Fruit fly (Drosophila melanogaster): ENCODE measurements around the gene CG13039.
A peak's percentile ranks its signal among the peaks of the same experiment; 100 is the strongest.

The CG13039 gene

DNA sequence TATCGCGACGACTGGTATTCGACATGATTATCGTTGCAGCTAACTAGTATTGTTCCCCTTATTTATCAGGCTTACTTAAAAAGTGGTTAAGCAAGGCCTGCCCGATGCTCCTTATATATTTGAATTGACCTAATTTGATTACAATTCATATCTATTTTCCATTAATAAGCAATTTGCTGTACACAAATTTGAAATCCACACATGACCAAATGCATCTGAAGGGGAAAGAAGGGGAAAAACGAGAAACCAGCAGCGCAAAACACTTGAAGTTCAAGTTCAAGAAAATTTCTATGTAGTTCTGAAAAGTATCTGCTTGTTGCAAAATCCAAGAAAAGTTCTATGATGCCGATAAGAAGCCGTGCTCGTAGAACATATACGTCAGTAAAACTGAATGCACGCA, at the start of gene CG13039, which contains the start of gene CG13040:
Gene CG13039, minus strand, starts transcription at position 106 of the 400 bp plus-strand sequence.
Gene CG13040, minus strand, starts transcription at position 101 of the 400 bp plus-strand sequence.
- no peak for TF ChIP-seq CG6276 (GFP tag; optimal IDR thresholded peaks at IDR 0.05)
- no peak for TF ChIP-seq fd85E (GFP tag; optimal IDR thresholded peaks at IDR 0.05)
- no peak for TF ChIP-seq CG15336 (GFP tag; IDR thresholded peaks at IDR 0.05)
- TF ChIP-seq Hr4 (GFP tag; optimal IDR thresholded peaks at IDR 0.05): no peak
- TF ChIP-seq achi (GFP tag; optimal IDR thresholded peaks at IDR 0.05): no peak
- TF ChIP-seq Eip78C (GFP tag): no peak
- no peak for TF ChIP-seq CG9139 (GFP tag; optimal IDR thresholded peaks at IDR 0.05)
- no peak for TF ChIP-seq esn (GFP tag; optimal IDR thresholded peaks at IDR 0.05)
- TF ChIP-seq CG16779 (tag; optimal IDR thresholded peaks at IDR 0.05): no peak
- no peak for TF ChIP-seq lz (GFP tag; optimal IDR thresholded peaks at IDR 0.05)
- TF ChIP-seq CG34406 (GFP tag; optimal IDR thresholded peaks at IDR 0.05): no peak
- TF ChIP-seq CG6163 (GFP tag; IDR thresholded peaks at IDR 0.05): no peak

DNA sequence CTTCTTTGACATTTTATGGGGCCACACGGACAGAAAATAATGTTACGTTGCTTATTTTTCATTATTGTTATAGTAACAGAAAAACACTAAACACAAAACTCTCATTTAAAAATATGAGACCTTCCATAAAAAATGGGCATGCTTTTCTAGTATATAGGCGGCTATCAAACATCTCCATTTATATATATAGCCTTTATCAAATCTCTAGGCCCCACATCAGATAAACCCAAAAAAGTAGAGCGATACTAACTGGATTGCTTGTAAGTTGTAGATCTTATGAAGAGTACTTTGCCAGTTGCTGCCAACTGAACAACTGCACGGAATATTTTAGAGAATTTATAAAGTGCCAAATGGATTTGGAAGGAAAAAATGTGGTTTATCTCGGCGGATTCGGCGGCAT, 43.0 kb upstream of the CG13039 start, which contains the start of gene CG18814:
Gene CG18814, plus strand, starts transcription at position 301 of the 400 bp plus-strand sequence.
- TF ChIP-seq Sox15 (GFP tag; optimal IDR thresholded peaks at IDR 0.05) (no peak), CG32006 (GFP tag; optimal IDR thresholded peaks at IDR 0.05) (no peak), Eip75B (GFP tag; optimal IDR thresholded peaks at IDR 0.05) (no peak), Eip93F (GFP tag; optimal IDR thresholded peaks at IDR 0.05) (no peak), Hr39 (GFP tag; optimal IDR thresholded peaks at IDR 0.05) (no peak), Blimp-1 (GFP tag; optimal IDR thresholded peaks at IDR 0.05) (no peak), Met (GFP tag; optimal IDR thresholded peaks at IDR 0.05) (no peak), Hr4 (GFP tag; optimal IDR thresholded peaks at IDR 0.05) (no peak), cyc (GFP tag; optimal IDR thresholded peaks at IDR 0.05) (no peak), Smox (GFP tag; optimal IDR thresholded peaks at IDR 0.05) (no peak)

DNA sequence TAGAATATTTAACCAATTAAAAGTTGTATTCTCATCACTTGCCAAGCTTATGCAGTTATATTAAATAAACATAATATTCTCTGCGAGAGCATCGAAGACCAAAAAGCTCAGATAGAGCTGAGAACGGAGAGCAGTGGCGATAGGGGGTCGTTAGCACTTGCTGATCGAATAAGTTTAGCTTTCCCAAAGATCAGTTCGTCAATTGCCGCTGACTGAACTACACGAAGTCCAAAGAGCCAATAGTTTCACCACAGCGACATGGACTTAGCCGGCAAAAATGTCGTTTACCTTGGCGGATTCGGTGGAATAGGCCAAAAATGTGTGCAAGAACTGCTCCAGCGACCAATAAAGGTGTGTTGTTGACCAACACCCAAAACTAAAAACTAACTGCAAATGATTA, 41.6 kb upstream of the CG13039 start, which contains the start of gene CG4842:
Gene CG4842, plus strand, starts transcription at position 191 of the 400 bp plus-strand sequence.
- TF ChIP-seq CG4318 (GFP tag; optimal IDR thresholded peaks at IDR 0.05) (no peak), svp (GFP tag) (peak; percentile 70), OdsH (GFP tag; optimal IDR thresholded peaks at IDR 0.05) (no peak), Sox14 (GFP tag; optimal IDR thresholded peaks at IDR 0.05) (no peak), lz (GFP tag; optimal IDR thresholded peaks at IDR 0.05) (no peak), Ets96B (tag; optimal IDR thresholded peaks at IDR 0.05) (no peak)

DNA sequence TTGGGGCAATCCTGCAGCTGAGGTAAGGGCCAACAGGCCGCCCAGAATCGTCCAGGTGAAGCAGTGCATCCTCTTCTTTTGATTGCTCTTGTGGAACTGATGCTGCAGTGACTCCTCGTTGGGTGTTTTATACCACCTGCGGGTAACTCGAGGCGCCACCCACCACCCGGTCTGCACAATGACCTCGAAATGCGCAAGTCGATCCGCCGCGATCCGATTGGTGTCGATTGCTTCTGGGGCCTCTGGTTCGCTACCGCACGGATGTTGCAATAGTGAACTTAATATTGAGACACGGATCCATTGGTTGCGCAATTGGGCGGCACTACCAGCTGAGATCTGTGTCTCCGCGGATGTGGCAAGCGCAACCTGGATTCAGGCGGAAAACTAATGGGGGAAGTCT, 40.7 kb upstream of the CG13039 start, which contains the start of gene Cpr72Ec:
Gene Cpr72Ec, minus strand, starts transcription at position 101 of the 400 bp plus-strand sequence.
- TF ChIP-seq CG3919 (GFP tag; optimal IDR thresholded peaks at IDR 0.05): no peak
- no peak for TF ChIP-seq dac (GFP tag; optimal IDR thresholded peaks at IDR 0.05)
- no peak for TF ChIP-seq Sox102F (GFP tag; optimal IDR thresholded peaks at IDR 0.05)
- TF ChIP-seq cyc (GFP tag; optimal IDR thresholded peaks at IDR 0.05): no peak
- no peak for TF ChIP-seq CG8632 (GFP tag; optimal IDR thresholded peaks at IDR 0.05)
- no peak for TF ChIP-seq Ets21C (GFP tag; optimal IDR thresholded peaks at IDR 0.05)
- no peak for TF ChIP-seq dsx (GFP tag; optimal IDR thresholded peaks at IDR 0.05; ENCODE audit: poor library complexity, severe bottlenecking)

DNA sequence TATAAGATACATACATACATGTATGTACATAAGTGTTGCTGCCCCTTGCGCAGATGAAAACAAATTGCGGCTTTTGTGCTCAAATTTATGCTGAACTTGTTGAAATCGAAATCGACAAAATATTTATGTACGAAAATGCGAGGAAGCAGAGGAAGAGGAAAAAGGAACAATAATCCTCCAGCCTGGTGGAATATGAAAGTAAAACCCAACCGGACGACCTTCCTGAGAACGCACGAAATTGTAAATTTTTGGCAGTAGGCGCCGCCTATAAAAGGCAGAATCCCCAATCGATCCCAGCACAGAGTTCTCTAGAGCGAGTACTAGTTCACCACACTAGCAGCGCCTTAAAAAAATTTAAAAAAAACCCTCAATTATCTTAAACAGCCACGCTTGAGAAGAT, 38.0 kb upstream of the CG13039 start, which contains the start of gene Cpr72Eb:
Gene Cpr72Eb, plus strand, starts transcription at position 301 of the 400 bp plus-strand sequence.
- TF ChIP-seq CG10669 (GFP tag; optimal IDR thresholded peaks at IDR 0.05) (no peak), pdm3 (GFP tag; optimal IDR thresholded peaks at IDR 0.05) (no peak), Eip93F (GFP tag; optimal IDR thresholded peaks at IDR 0.05) (no peak), vri (GFP tag; optimal IDR thresholded peaks at IDR 0.05) (no peak), CG10631 (GFP tag; optimal IDR thresholded peaks at IDR 0.05) (no peak)

All from whole organism, prepupa.